Worm (Caenorhabditis elegans): ENCODE results near the gene ctsa-4.1.
A peak's percentile ranks its signal among the peaks of the same experiment; 100 is the strongest.

ctsa-4.1 gene

ce11 chrII:6345195-6346158 lies 21.3 kb upstream of the ctsa-4.1 start, which contains the start of gene C32D5.8:
C32D5.8 (minus strand) TSS chrII:6345964.
- TF ChIP-seq ceh-16 (tag; optimal IDR thresholded peaks at IDR 0.05), result no peak
- peak; percentile 23 for TF ChIP-seq pqm-1 (tag; optimal IDR thresholded peaks at IDR 0.05)
- TF ChIP-seq R02D3.7 (tag; optimal IDR thresholded peaks at IDR 0.05), result no peak
- TF ChIP-seq fkh-10 (GFP tag; optimal IDR thresholded peaks at IDR 0.05), result no peak
- TF ChIP-seq elt-1 (tag; optimal IDR thresholded peaks at IDR 0.05), result peak; percentile 58
- peak; percentile 6 for TF ChIP-seq nhr-43 (tag; optimal IDR thresholded peaks at IDR 0.05; ENCODE audit: poor library complexity, severe bottlenecking)
- no peak for TF ChIP-seq ceh-9 (tag; optimal IDR thresholded peaks at IDR 0.05)
- peak; percentile 55 for TF ChIP-seq pha-4 (tag; optimal IDR thresholded peaks at IDR 0.05)
- TF ChIP-seq elt-2 (tag; optimal IDR thresholded peaks at IDR 0.05), result peak; percentile 20
- TF ChIP-seq fkh-2 (tag; optimal IDR thresholded peaks at IDR 0.05), result no peak
- no peak for TF ChIP-seq nhr-28 (tag; optimal IDR thresholded peaks at IDR 0.05)
- TF ChIP-seq nhr-25 (tag; optimal IDR thresholded peaks at IDR 0.05), result peak; percentile 81
- no peak for TF ChIP-seq lin-15B (tag; optimal IDR thresholded peaks at IDR 0.05)

ce11 chrII:6346551-6347079 lies 20.2 kb upstream of the ctsa-4.1 start:
- TF ChIP-seq elt-1 (tag; optimal IDR thresholded peaks at IDR 0.05) (peak; percentile 45), zag-1 (tag; optimal IDR thresholded peaks at IDR 0.05) (no peak), nhr-12 (tag; optimal IDR thresholded peaks at IDR 0.05) (no peak), jun-1 (tag; optimal IDR thresholded peaks at IDR 0.05) (peak; percentile 74), egl-27 (tag; optimal IDR thresholded peaks at IDR 0.05) (no peak), nhr-28 (tag; optimal IDR thresholded peaks at IDR 0.05) (peak; percentile 30), lin-39 (tag; optimal IDR thresholded peaks at IDR 0.05) (peak; percentile 1), fos-1 (tag; optimal IDR thresholded peaks at IDR 0.05) (peak; percentile 12), ztf-4 (tag; optimal IDR thresholded peaks at IDR 0.05) (peak; percentile 69), unc-62 (GFP tag; optimal IDR thresholded peaks at IDR 0.05) (no peak), nhr-43 (tag; optimal IDR thresholded peaks at IDR 0.05; ENCODE audit: poor library complexity, severe bottlenecking) (peak; percentile 89), daf-12 (tag; optimal IDR thresholded peaks at IDR 0.05) (no peak), fkh-10 (GFP tag; optimal IDR thresholded peaks at IDR 0.05) (no peak), snpc-4 (tag; optimal IDR thresholded peaks at IDR 0.05) (no peak), aly-2 (tag; optimal IDR thresholded peaks at IDR 0.05) (no peak), ZK546.5 (tag; optimal IDR thresholded peaks at IDR 0.05) (no peak), tbx-2 (tag; optimal IDR thresholded peaks at IDR 0.05) (peak; percentile 71), elt-2 (tag; optimal IDR thresholded peaks at IDR 0.05) (peak; percentile 61), unc-39 (tag; optimal IDR thresholded peaks at IDR 0.05) (no peak), ceh-16 (tag; optimal IDR thresholded peaks at IDR 0.05) (no peak), ceh-9 (tag; optimal IDR thresholded peaks at IDR 0.05) (no peak), nhr-237 (tag; optimal IDR thresholded peaks at IDR 0.05) (no peak), skn-1 (tag; optimal IDR thresholded peaks at IDR 0.05) (peak; percentile 79), R02D3.7 (tag; optimal IDR thresholded peaks at IDR 0.05) (peak; percentile 46), ceh-28 (tag; optimal IDR thresholded peaks at IDR 0.05) (peak; percentile 0), fkh-2 (tag; optimal IDR thresholded peaks at IDR 0.05) (no peak), nhr-67 (tag; optimal IDR thresholded peaks at IDR 0.05) (no peak), lsy-12 (tag; optimal IDR thresholded peaks at IDR 0.05) (peak; percentile 74), ama-1 (optimal IDR thresholded peaks at IDR 0.05) (peak; percentile 97), eor-1 (tag; optimal IDR thresholded peaks at IDR 0.05) (no peak), hmg-11 (tag; optimal IDR thresholded peaks at IDR 0.05) (peak; percentile 17), nhr-11 (tag; optimal IDR thresholded peaks at IDR 0.05) (no peak), nhr-23 (tag; optimal IDR thresholded peaks at IDR 0.05) (peak; percentile 89), nhr-77 (tag; optimal IDR thresholded peaks at IDR 0.05) (no peak), nhr-25 (tag; optimal IDR thresholded peaks at IDR 0.05) (peak; percentile 85), ztf-11 (tag; optimal IDR thresholded peaks at IDR 0.05) (no peak), mml-1 (tag; optimal IDR thresholded peaks at IDR 0.05) (no peak), lin-15B (tag; optimal IDR thresholded peaks at IDR 0.05) (no peak), pqm-1 (tag; optimal IDR thresholded peaks at IDR 0.05) (peak; percentile 38), nhr-76 (tag; optimal IDR thresholded peaks at IDR 0.05) (no peak), ceh-82 (tag; optimal IDR thresholded peaks at IDR 0.05) (peak; percentile 51), nfya-1 (tag; optimal IDR thresholded peaks at IDR 0.05; ENCODE audit: insufficient read depth) (peak; percentile 66), sea-2 (GFP tag; optimal IDR thresholded peaks at IDR 0.05) (no peak), egl-5 (tag; optimal IDR thresholded peaks at IDR 0.05) (peak; percentile 24), pha-4 (tag; optimal IDR thresholded peaks at IDR 0.05) (peak; percentile 70), mdl-1 (tag; optimal IDR thresholded peaks at IDR 0.05) (no peak), elt-3 (tag; optimal IDR thresholded peaks at IDR 0.05) (peak in 1 of 3 experiments; percentile 38)

Measured in whole organism, L3 larva.